Worm (Caenorhabditis elegans): ENCODE results near the gene T22D1.8.

DNA sequence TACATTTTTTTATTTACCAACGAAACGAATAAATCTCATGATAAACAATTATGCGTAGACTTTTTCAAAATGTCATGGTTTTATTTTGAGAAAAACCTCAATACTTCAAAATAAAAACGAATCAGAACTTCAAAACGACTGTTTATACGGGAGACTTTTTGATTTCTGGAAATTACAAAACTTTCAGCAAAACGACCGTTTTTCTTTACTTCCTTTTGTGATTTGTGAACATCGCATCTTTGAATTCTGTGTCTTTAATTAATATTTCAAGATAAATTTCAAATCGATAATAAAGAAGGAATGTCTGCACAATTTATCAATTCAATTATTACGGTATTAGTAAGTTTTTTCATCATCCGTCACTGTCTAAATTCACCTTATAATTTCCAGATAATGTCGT is 38.4 kb downstream of the T22D1.8 start, which contains the start of gene srx-20:
- TF ChIP-seq tbx-2 (tag; optimal IDR thresholded peaks at IDR 0.05) = no peak
- TF ChIP-seq hlh-30 (tag; optimal IDR thresholded peaks at IDR 0.05; ENCODE audit: insufficient read depth) = no peak
- no peak for TF ChIP-seq nhr-11 (tag; optimal IDR thresholded peaks at IDR 0.05)
- no peak for TF ChIP-seq C08G9.2 (tag; optimal IDR thresholded peaks at IDR 0.05)
- TF ChIP-seq pha-4 (tag; optimal IDR thresholded peaks at IDR 0.05) = no peak
- TF ChIP-seq hlh-15 (tag; optimal IDR thresholded peaks at IDR 0.05) = no peak
- no peak for TF ChIP-seq mec-3 (tag; optimal IDR thresholded peaks at IDR 0.05; ENCODE audit: borderline replicate concordance)
- TF ChIP-seq ceh-45 (GFP tag; IDR thresholded peaks at IDR 0.05) = no peak
- TF ChIP-seq ceh-19 (GFP tag; optimal IDR thresholded peaks at IDR 0.05) = no peak

Measured in whole organism, late embryonic.